Fruit fly (Drosophila melanogaster) whole organism, embryonic: ENCODE measurements around the gene CG16790.

Experiments
- Asciz ChIP-seq: fragments of 200-800 bp; sonication (Bioruptor generic); optimal IDR thresholded peaks from 2 replicates; lab custom pipeline; 2017; ENCODE audit warnings: missing biosample characterization, mild to moderate bottlenecking, missing genetic modification characterization, missing genetic modification reagents
- CG10209 ChIP-seq: fragments of 200-800 bp; sonication (Bioruptor generic); optimal IDR thresholded peaks from 3 replicates; lab custom pipeline; 2017; ENCODE audit warnings: missing biosample characterization, mild to moderate bottlenecking, missing genetic modification characterization, missing genetic modification reagents
- CG1024 ChIP-seq: fragments of 200-800 bp; sonication (Bioruptor generic); IDR thresholded peaks from 2 replicates; pipeline ENCODE4 v1.3.6; 2022; ENCODE audit warnings: missing biosample characterization, missing genetic modification characterization
- CG11560 ChIP-seq: fragments of 200-800 bp; sonication (Bioruptor generic); IDR thresholded peaks from 3 replicates; pipeline ENCODE4 v1.3.6; 2022; ENCODE audit warnings: missing biosample characterization, missing genetic modification characterization
- CG11695 ChIP-seq: fragments of 200-800 bp; sonication (Bioruptor generic); IDR thresholded peaks from 3 replicates; pipeline ENCODE4 v1.3.6; 2022; ENCODE audit warnings: missing biosample characterization, missing genetic modification characterization
- CG12155 ChIP-seq: fragments of 200-800 bp; sonication (Bioruptor generic); optimal IDR thresholded peaks from 3 replicates; lab custom pipeline; 2016; ENCODE audit warnings: missing biosample characterization, missing genetic modification characterization
- CG1233 ChIP-seq: fragments of 200-800 bp; sonication (Bioruptor generic); optimal IDR thresholded peaks from 4 replicates; lab custom pipeline; 2018; ENCODE audit warnings: missing biosample characterization, mild to moderate bottlenecking, missing genetic modification characterization
- CG12769 ChIP-seq: fragments of 200-800 bp; sonication (Bioruptor generic); optimal IDR thresholded peaks from 2 replicates; lab custom pipeline; 2019; ENCODE audit warnings: missing biosample characterization, mild to moderate bottlenecking, missing genetic modification characterization, moderate library complexity
- CG13296 ChIP-seq: fragments of 200-800 bp; sonication (Bioruptor generic); optimal IDR thresholded peaks from 3 replicates; lab custom pipeline; 2018; ENCODE audit warnings: missing biosample characterization, mild to moderate bottlenecking, missing genetic modification characterization
- CG14441 ChIP-seq: fragments of 200-800 bp; sonication (Bioruptor generic); IDR thresholded peaks from 2 replicates; pipeline ENCODE4 v1.3.6; 2022; ENCODE audit warnings: missing biosample characterization, missing genetic modification characterization
- CG1529 ChIP-seq: fragments of 200-800 bp; sonication (Bioruptor generic); optimal IDR thresholded peaks from 3 replicates; lab custom pipeline; 2018; ENCODE audit warnings: missing biosample characterization, missing genetic modification characterization
- CG17802 ChIP-seq: fragments of 200-800 bp; sonication (Bioruptor generic); optimal IDR thresholded peaks from 2 replicates; lab custom pipeline; 2018; ENCODE audit warnings: missing biosample characterization, mild to moderate bottlenecking, missing genetic modification characterization, moderate library complexity
- CG2120 ChIP-seq: fragments of 200-800 bp; sonication (Bioruptor generic); optimal IDR thresholded peaks from 3 replicates; lab custom pipeline; 2016; ENCODE audit warnings: missing biosample characterization, missing genetic modification characterization
- CG2129 ChIP-seq: fragments of 200-800 bp; sonication (Bioruptor generic); IDR thresholded peaks from 2 replicates; pipeline ENCODE4 v1.3.6; 2022; ENCODE audit warnings: missing biosample characterization, missing genetic modification characterization; ENCODE audit not compliant: partially characterized antibody
- CG32532 ChIP-seq: fragments of 200-800 bp; sonication (Bioruptor generic); IDR thresholded peaks from 2 replicates; pipeline ENCODE4 v1.3.6; 2022; ENCODE audit warnings: missing biosample characterization, missing genetic modification characterization
- CG4820 ChIP-seq: fragments of 200-800 bp; sonication (Bioruptor generic); optimal IDR thresholded peaks from 3 replicates; lab custom pipeline; 2016; ENCODE audit warnings: missing biosample characterization, missing genetic modification characterization
- CG5953 ChIP-seq: fragments of 200-800 bp; sonication (Bioruptor generic); IDR thresholded peaks from 2 replicates; pipeline ENCODE4 v1.3.6; 2022; ENCODE audit warnings: missing biosample characterization, missing genetic modification characterization
- CG6765 ChIP-seq: fragments of 200-800 bp; sonication (Bioruptor generic); optimal IDR thresholded peaks from 3 replicates; lab custom pipeline; 2017; ENCODE audit warnings: missing biosample characterization, mild to moderate bottlenecking, missing genetic modification characterization
- CG7372 ChIP-seq: fragments of 200-800 bp; sonication (Bioruptor generic); IDR thresholded peaks from 2 replicates; pipeline ENCODE4 v1.3.6; 2022; ENCODE audit warnings: missing biosample characterization, missing genetic modification characterization
- D ChIP-seq, 2 experiments: fragments of 200-800 bp in 1 of 2; fragments of >200 bp in 1 of 2; sonication (Bioruptor generic) in 1 of 2; optimal IDR thresholded peaks; 2 replicates in 1 of 2; 3 replicates in 1 of 2; lab custom pipeline; 2017; ENCODE audit warnings: mild to moderate bottlenecking in 1 of 2, missing biosample characterization in 1 of 2, missing genetic modification characterization in 1 of 2, missing genetic modification reagents in 1 of 2
- D19A ChIP-seq: fragments of 200-800 bp; optimal IDR thresholded peaks from 3 replicates; lab custom pipeline; 2019; ENCODE audit warnings: missing biosample characterization, mild to moderate bottlenecking, missing genetic modification characterization, moderate library complexity
- Deaf1 ChIP-seq: fragments of 200-800 bp; optimal IDR thresholded peaks from 3 replicates; lab custom pipeline; 2019; ENCODE audit warnings: missing biosample characterization, mild to moderate bottlenecking, missing genetic modification characterization, moderate library complexity
- Dll ChIP-seq: fragments of 200-800 bp; sonication (Bioruptor generic); IDR thresholded peaks from 4 replicates; pipeline ENCODE4 v1.3.6; 2022; ENCODE audit warnings: missing biosample characterization, missing genetic modification characterization; ENCODE audit not compliant: partially characterized antibody
- H2.0 ChIP-seq: fragments of 200-800 bp; sonication (Bioruptor generic); IDR thresholded peaks from 2 replicates; pipeline ENCODE4 v1.3.6; 2022; ENCODE audit warnings: missing biosample characterization, missing genetic modification characterization
- HLH3B ChIP-seq: fragments of 200-800 bp; sonication (Bioruptor generic); IDR thresholded peaks from 2 replicates; pipeline ENCODE4 v1.3.6; 2022; ENCODE audit warnings: missing biosample characterization, missing genetic modification characterization
- HLH4C ChIP-seq: fragments of 200-800 bp; sonication (Bioruptor generic); IDR thresholded peaks from 3 replicates; pipeline ENCODE4 v1.3.6; 2022; ENCODE audit warnings: missing biosample characterization, missing genetic modification characterization; ENCODE audit not compliant: partially characterized antibody
- Vsx1 ChIP-seq: fragments of 200-800 bp; sonication (Bioruptor generic); optimal IDR thresholded peaks from 2 replicates; lab custom pipeline; 2017; ENCODE audit warnings: missing biosample characterization, mild to moderate bottlenecking, missing genetic modification characterization, missing genetic modification reagents
- chinmo ChIP-seq: fragments of 200-800 bp; sonication (Bioruptor generic); IDR thresholded peaks from 4 replicates; pipeline ENCODE4 v1.3.6; 2022; ENCODE audit warnings: missing biosample characterization, missing genetic modification characterization; ENCODE audit not compliant: partially characterized antibody
- dmrt11E ChIP-seq: fragments of 200-800 bp; sonication (Bioruptor generic); optimal IDR thresholded peaks from 3 replicates; lab custom pipeline; 2018; ENCODE audit warnings: missing biosample characterization, mild to moderate bottlenecking, missing genetic modification characterization, moderate library complexity
- emc ChIP-seq: fragments of 200-800 bp; sonication (Bioruptor generic); optimal IDR thresholded peaks from 2 replicates; lab custom pipeline; 2016; ENCODE audit warnings: missing biosample characterization, missing genetic modification characterization
- gem ChIP-seq: fragments of 200-800 bp; sonication (Bioruptor generic); optimal IDR thresholded peaks from 2 replicates; lab custom pipeline; 2019; ENCODE audit warnings: missing biosample characterization, mild to moderate bottlenecking, missing genetic modification characterization, moderate library complexity
- gfzf ChIP-seq: fragments of 200-800 bp; sonication (Bioruptor generic); optimal IDR thresholded peaks from 2 replicates; lab custom pipeline; 2016; ENCODE audit warnings: missing biosample characterization, mild to moderate bottlenecking, missing genetic modification characterization, moderate library complexity
- grau ChIP-seq: fragments of 200-800 bp; optimal IDR thresholded peaks from 3 replicates; lab custom pipeline; 2019; ENCODE audit warnings: missing biosample characterization, mild to moderate bottlenecking, missing genetic modification characterization, moderate library complexity
- gsb-n ChIP-seq: fragments of 200-800 bp; sonication (Bioruptor generic); optimal IDR thresholded peaks from 3 replicates; lab custom pipeline; 2018; ENCODE audit warnings: missing biosample characterization, mild to moderate bottlenecking, missing genetic modification characterization
- hkb ChIP-seq, 2 experiments: fragments of 200-800 bp in 1 of 2; fragments of >200 bp in 1 of 2; sonication (Bioruptor generic) in 1 of 2; IDR thresholded peaks in 1 of 2; optimal IDR thresholded peaks in 1 of 2; 2 replicates each; pipeline versions ENCODE4 v1.3.6 to Lab custom; 2017 to 2022; ENCODE audit warnings: missing biosample characterization in 1 of 2, missing genetic modification characterization in 1 of 2
- ind ChIP-seq: fragments of 200-800 bp; sonication (Bioruptor generic); optimal IDR thresholded peaks from 3 replicates; lab custom pipeline; 2016; ENCODE audit warnings: missing biosample characterization, missing genetic modification characterization
- lilli ChIP-seq: fragments of 200-800 bp; sonication (Bioruptor generic); optimal IDR thresholded peaks from 3 replicates; lab custom pipeline; 2016; ENCODE audit warnings: missing biosample characterization, missing genetic modification characterization
- lmd ChIP-seq: fragments of 200-800 bp; sonication (Bioruptor generic); IDR thresholded peaks from 2 replicates; pipeline ENCODE4 v1.3.6; 2022; ENCODE audit warnings: missing biosample characterization, missing genetic modification characterization
- nom ChIP-seq: fragments of 200-800 bp; sonication (Bioruptor generic); optimal IDR thresholded peaks from 2 replicates; lab custom pipeline; 2017; ENCODE audit warnings: missing biosample characterization, missing genetic modification characterization, mild to moderate bottlenecking, moderate library complexity, missing genetic modification reagents
- odd ChIP-seq: fragments of 200-800 bp; sonication (Bioruptor generic); optimal IDR thresholded peaks from 2 replicates; lab custom pipeline; 2017; ENCODE audit warnings: missing biosample characterization, mild to moderate bottlenecking, missing genetic modification characterization
- pan ChIP-seq, 4 experiments: fragments of >200 bp in 3 of 4; fragments of 200-800 bp in 1 of 4; sonication (Bioruptor generic) in 1 of 4; optimal IDR thresholded peaks in 3 of 4; IDR thresholded peaks in 1 of 4; 2 replicates each; pipeline versions ENCODE4 v1.3.6 to Lab custom; 2017 to 2022; ENCODE audit warnings: missing biosample characterization in 2 of 4, missing genetic modification characterization in 2 of 4, mixed read lengths in 1 of 4
- ranshi ChIP-seq: fragments of 200-800 bp; sonication (Bioruptor generic); IDR thresholded peaks from 2 replicates; pipeline ENCODE4 v1.3.6; 2022; ENCODE audit warnings: missing biosample characterization, missing genetic modification characterization
- sc ChIP-seq, 3 experiments: fragments of >200 bp in 2 of 3; fragments of 200-800 bp in 1 of 3; sonication (Bioruptor generic) in 1 of 3; optimal IDR thresholded peaks; 2 replicates in 2 of 3; 3 replicates in 1 of 3; lab custom pipeline; 2017; ENCODE audit warnings: mild to moderate bottlenecking in 1 of 3, missing biosample characterization in 1 of 3, missing genetic modification characterization in 1 of 3, missing genetic modification reagents in 1 of 3
- sd ChIP-seq: fragments of 200-800 bp; sonication (Bioruptor generic); optimal IDR thresholded peaks from 3 replicates; lab custom pipeline; 2018; ENCODE audit warnings: missing biosample characterization, mild to moderate bottlenecking, missing genetic modification characterization, moderate library complexity
- sqz ChIP-seq: fragments of 200-800 bp; sonication (Bioruptor generic); optimal IDR thresholded peaks from 3 replicates; lab custom pipeline; 2018; ENCODE audit warnings: missing biosample characterization, mild to moderate bottlenecking, missing genetic modification characterization
- tll ChIP-seq, 2 experiments: fragments of 200-800 bp in 1 of 2; fragments of >200 bp in 1 of 2; sonication (Bioruptor generic) in 1 of 2; optimal IDR thresholded peaks; 2 replicates each; lab custom pipeline; 2017 to 2019; ENCODE audit warnings: missing biosample characterization in 2 of 2, missing genetic modification characterization in 2 of 2, mild to moderate bottlenecking in 1 of 2, moderate library complexity in 1 of 2
- zen ChIP-seq: fragments of 200-800 bp; sonication (Bioruptor generic); optimal IDR thresholded peaks from 3 replicates; lab custom pipeline; 2018; ENCODE audit warnings: missing biosample characterization, mild to moderate bottlenecking, missing genetic modification characterization, moderate library complexity

CG16790 gene

dm6 chr3R:9591769-9592388, 21.9 kb upstream of the CG16790 start:
- TF ChIP-seq CG32532 (GFP tag; lab: Robert Waterston, UW) (no peak), CG1024 (GFP tag; lab: Robert Waterston, UW) (no peak), CG6765 (GFP tag; lab: Kevin White, UChicago) (no peak), Asciz (no peak), Vsx1 (GFP tag; lab: Kevin White, UChicago) (peak; percentile 61), CG7372 (GFP tag; lab: Robert Waterston, UW) (no peak), CG2129 (GFP tag; lab: Robert Waterston, UW) (no peak), CG5953 (GFP tag; lab: Robert Waterston, UW) (no peak), pan (optimal IDR thresholded peaks at IDR 0.05; lab: Kevin White, UChicago) (no peak), pan (GFP tag; optimal IDR thresholded peaks at IDR 0.05 in 1 of 2, IDR thresholded peaks at IDR 0.05 in 1 of 2) (no peak), CG2120 (GFP tag; lab: Kevin White, UChicago) (no peak), CG12155 (GFP tag; lab: Kevin White, UChicago) (no peak), CG17802 (tag; lab: Kevin White, UChicago) (no peak), HLH4C (no peak), chinmo (GFP tag; lab: Robert Waterston, UW) (no peak), sd (tag; lab: Kevin White, UChicago) (peak; percentile 71), Deaf1 (no peak), sqz (GFP tag; lab: Kevin White, UChicago) (peak; percentile 56), CG10209 (GFP tag; lab: Kevin White, UChicago) (no peak), hkb (optimal IDR thresholded peaks at IDR 0.05; lab: Kevin White, UChicago) (no peak), hkb (GFP tag; IDR thresholded peaks at IDR 0.05; lab: Robert Waterston, UW) (no peak), nom (GFP tag; lab: Kevin White, UChicago) (peak; percentile 16), CG12769 (no peak), CG1233 (GFP tag; lab: Kevin White, UChicago) (no peak), CG14441 (GFP tag; lab: Robert Waterston, UW) (no peak), dmrt11E (tag; lab: Kevin White, UChicago) (peak; percentile 14), tll (GFP tag; optimal IDR thresholded peaks at IDR 0.05; lab: Kevin White, UChicago) (peak in 1 of 2 experiments; percentile 7), D19A (peak; percentile 88), gsb-n (tag; lab: Kevin White, UChicago) (peak; percentile 2), CG4820 (no peak), ranshi (GFP tag; lab: Robert Waterston, UW) (no peak), CG11560 (no peak), CG1529 (GFP tag; lab: Kevin White, UChicago) (no peak), H2.0 (no peak), lmd (GFP tag; lab: Robert Waterston, UW) (no peak), odd (no peak), zen (tag; lab: Kevin White, UChicago) (peak; percentile 3), sc (optimal IDR thresholded peaks at IDR 0.05; lab: Kevin White, UChicago) (no peak), sc (GFP tag; optimal IDR thresholded peaks at IDR 0.05; lab: Kevin White, UChicago) (no peak), lilli (no peak), gem (tag; lab: Kevin White, UChicago) (peak; percentile 10), emc (GFP tag; lab: Kevin White, UChicago) (no peak), CG11695 (no peak), Dll (GFP tag; lab: Robert Waterston, UW) (no peak), ind (GFP tag; lab: Kevin White, UChicago) (no peak), D (optimal IDR thresholded peaks at IDR 0.05; lab: Kevin White, UChicago) (no peak), D (GFP tag; optimal IDR thresholded peaks at IDR 0.05; lab: Kevin White, UChicago) (peak; percentile 1), gfzf (GFP tag; lab: Kevin White, UChicago) (no peak), HLH3B (GFP tag; lab: Robert Waterston, UW) (no peak), grau (tag; lab: Kevin White, UChicago) (no peak), CG13296 (no peak)
